Worm (Caenorhabditis elegans): ENCODE measurements around the gene Y75B7B.1.

Y75B7B.1 gene

DNA sequence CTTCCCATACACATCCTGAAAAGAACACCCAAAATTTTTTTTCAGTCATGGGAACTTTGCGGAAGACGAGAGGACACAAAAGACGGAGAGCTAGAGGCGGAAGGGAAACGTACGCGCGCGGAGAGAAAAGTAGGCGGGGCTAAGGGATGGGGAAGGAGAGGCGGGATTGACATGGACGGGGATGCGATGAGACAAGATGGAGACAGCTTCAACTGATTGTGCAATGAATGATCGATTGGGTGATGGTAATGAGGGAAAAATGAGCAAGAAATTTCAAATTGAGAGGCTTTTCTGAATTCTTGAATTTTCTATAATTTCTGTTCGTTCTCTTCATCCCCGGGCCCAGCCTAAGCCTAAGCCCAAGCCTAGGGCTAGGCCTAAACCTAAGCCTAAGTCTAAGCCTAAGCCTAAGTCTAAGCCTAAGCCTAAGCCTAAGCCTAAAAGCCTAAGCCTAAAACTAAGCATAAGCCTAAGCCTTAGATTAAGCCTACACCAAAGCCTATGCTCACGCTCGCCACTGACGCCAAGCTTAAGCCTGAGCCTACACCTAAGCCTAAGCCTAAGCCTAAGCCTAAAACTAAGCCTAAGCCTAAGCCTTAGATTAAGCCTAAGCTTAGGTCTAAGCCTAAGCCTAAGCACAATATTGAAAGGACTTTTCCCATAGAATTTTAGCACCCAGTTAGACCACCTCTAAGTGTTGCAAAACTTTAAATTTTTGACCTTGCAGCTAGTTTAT lies 34.2 kb upstream of the Y75B7B.1 start:
- TF ChIP-seq ceh-36 (tag; optimal IDR thresholded peaks at IDR 0.05): peak; percentile 90
- no peak for TF ChIP-seq tbx-37 (GFP tag; conservative IDR thresholded peaks at IDR 0.05)

DNA sequence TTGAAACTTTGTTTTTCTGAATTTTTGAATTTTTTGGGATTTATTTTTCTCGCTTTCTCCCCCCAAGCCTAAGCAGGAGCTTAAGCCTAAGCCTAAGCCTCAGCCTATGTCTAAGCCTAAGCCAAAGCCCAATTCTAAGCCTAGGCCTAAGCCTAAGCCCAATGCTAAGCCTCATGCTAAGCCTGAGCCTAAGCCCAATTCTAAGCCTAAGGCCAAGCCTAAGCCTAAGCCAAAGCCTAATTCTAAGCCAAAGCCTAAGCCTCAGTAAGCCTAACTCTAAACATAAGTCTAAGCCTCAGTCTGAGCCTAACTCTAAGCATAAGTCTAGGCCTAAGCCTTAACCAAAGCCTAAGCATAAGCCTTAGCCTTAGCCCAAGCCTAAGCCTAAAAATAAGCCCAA lies 28.3 kb upstream of the Y75B7B.1 start:
- TF ChIP-seq sea-1 (GFP tag; conservative IDR thresholded peaks at IDR 0.05) (no peak), ceh-36 (tag; optimal IDR thresholded peaks at IDR 0.05) (peak; percentile 73), flt-1 (GFP tag; IDR thresholded peaks at IDR 0.05) (no peak), ama-1 (optimal IDR thresholded peaks at IDR 0.05) (no peak)

DNA sequence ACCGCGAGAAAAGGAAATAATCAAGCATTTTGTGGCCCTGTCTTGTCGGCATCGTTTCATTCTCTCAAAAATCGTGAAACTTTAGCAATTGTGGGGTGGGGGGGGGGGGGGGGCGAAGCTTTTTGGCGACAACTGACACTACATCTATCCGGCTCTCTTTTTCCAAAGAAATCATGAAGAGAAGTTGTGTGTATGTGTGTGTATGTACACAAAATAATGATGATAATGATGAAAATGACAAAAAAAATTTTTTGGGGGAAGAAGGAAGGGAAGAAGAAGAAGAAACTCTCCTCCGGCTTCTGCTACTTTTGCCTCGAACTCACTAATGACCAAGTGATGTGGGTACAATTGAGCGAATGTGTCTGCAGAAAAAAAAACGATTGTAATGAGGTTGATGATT lies 27.7 kb upstream of the Y75B7B.1 start:
- TF ChIP-seq ceh-13 (GFP tag; optimal IDR thresholded peaks at IDR 0.05): no peak
- no peak for TF ChIP-seq pes-1 (GFP tag; IDR thresholded peaks at IDR 0.05)
- no peak for TF ChIP-seq ama-1 (optimal IDR thresholded peaks at IDR 0.05)

DNA sequence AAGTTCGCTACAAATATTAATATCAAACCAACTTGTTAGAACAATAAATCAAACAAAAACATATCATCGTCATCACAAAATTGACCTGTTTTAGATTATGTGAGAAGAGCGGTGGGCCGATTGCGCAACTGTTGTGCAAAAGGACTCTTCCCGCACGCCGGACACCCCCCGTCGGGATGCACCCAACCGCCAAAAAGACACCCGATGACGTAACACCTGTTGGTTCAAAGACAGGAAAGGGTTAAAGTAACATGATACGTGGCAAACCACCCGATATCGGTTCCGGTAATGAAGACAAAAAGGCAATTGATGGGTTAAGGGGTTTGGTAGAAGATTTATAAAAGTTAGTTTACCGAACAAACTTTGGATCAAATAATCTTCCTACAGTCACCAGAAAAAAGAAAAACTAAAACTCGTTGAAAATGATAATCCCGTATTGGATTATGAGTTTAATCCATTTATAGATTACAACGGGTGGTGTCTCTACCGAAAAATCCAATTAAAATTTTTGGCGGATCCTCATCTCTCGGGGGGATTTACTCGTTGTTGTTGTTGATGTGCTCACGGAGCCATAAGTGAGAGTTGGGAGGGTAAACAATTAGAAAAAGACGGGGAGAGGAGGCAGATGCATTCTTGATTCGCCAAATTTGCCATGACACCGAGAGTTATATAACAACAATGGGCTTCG lies 26.5 kb upstream of the Y75B7B.1 start:
- TF ChIP-seq tra-4 (tag; optimal IDR thresholded peaks at IDR 0.05) (no peak), sea-1 (GFP tag; conservative IDR thresholded peaks at IDR 0.05) (0 out of 2 replicates have a peak, but pooled peaks have one; percentile 34)

DNA sequence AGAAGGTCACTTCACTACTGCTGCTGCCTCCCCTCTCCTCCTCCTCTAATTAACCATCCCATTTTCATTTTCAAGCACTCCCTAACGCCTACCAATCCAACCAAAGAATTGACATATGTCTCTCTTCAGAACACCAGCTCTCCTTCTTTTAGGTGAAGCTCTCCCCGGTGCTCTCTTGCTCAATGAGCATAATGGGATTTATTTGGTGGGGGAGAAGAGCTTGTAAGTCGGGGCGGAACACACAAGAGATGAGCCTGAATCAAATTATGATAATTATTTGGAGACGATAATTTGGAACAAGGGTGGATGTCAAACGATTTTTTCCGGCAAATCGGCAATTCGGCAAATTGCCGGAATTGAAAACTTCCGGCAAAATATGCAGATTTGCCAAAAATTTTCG lies 17.9 kb upstream of the Y75B7B.1 start:
- TF ChIP-seq tbx-11 (GFP tag; IDR thresholded peaks at IDR 0.05): no peak
- TF ChIP-seq tbx-37 (GFP tag; conservative IDR thresholded peaks at IDR 0.05): no peak
- TF ChIP-seq ets-7 (tag; optimal IDR thresholded peaks at IDR 0.05): no peak
- no peak for TF ChIP-seq ama-1 (optimal IDR thresholded peaks at IDR 0.05)
- no peak for TF ChIP-seq F13C5.2 (tag; optimal IDR thresholded peaks at IDR 0.05)
- no peak for TF ChIP-seq ceh-36 (tag; optimal IDR thresholded peaks at IDR 0.05)
- TF ChIP-seq hnd-1 (tag; optimal IDR thresholded peaks at IDR 0.05): no peak
- no peak for TF ChIP-seq aly-1 (tag; optimal IDR thresholded peaks at IDR 0.05)
- TF ChIP-seq flt-1 (GFP tag; IDR thresholded peaks at IDR 0.05): no peak
- no peak for TF ChIP-seq sea-1 (GFP tag; conservative IDR thresholded peaks at IDR 0.05)
- no peak for TF ChIP-seq hmbx-1 (tag; optimal IDR thresholded peaks at IDR 0.05)
- no peak for TF ChIP-seq scrt-1 (GFP tag; IDR thresholded peaks at IDR 0.05)
- no peak for TF ChIP-seq ceh-13 (GFP tag; optimal IDR thresholded peaks at IDR 0.05)
- TF ChIP-seq B0310.2 (tag; optimal IDR thresholded peaks at IDR 0.05): no peak
- no peak for TF ChIP-seq tra-4 (tag; optimal IDR thresholded peaks at IDR 0.05)
- no peak for TF ChIP-seq pes-1 (GFP tag; IDR thresholded peaks at IDR 0.05)
- TF ChIP-seq hmg-4 (GFP tag; optimal IDR thresholded peaks at IDR 0.05): no peak

DNA sequence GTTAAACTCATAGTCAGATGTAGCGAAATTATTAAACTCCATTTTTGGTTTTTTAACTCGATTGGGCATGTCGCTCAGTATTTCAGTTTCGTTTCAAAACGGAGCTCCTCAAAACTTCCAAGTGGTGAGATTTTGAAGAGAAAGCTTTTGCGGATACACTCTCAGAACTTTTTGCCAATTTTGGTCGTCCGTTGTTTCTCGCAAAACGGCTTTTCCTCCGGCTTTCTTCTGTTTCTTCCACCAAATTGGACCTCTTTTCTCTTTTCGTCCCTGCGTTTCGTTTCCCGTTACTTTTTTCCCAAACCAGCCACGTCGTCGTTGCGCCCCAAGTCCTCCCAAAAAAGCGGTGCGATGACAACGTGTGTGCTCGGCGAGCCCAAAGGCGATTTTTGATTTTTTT lies 10.7 kb upstream of the Y75B7B.1 start, which contains the start of gene C39F7.1:
TSS of gene C39F7.1 (plus strand) at position 301 of the 400 bp plus-strand sequence.
- TF ChIP-seq pes-1 (GFP tag; IDR thresholded peaks at IDR 0.05): no peak
- TF ChIP-seq B0310.2 (tag; optimal IDR thresholded peaks at IDR 0.05): no peak
- TF ChIP-seq sea-1 (GFP tag; conservative IDR thresholded peaks at IDR 0.05): no peak
- no peak for TF ChIP-seq hnd-1 (tag; optimal IDR thresholded peaks at IDR 0.05)
- no peak for TF ChIP-seq ceh-36 (tag; optimal IDR thresholded peaks at IDR 0.05)
- no peak for TF ChIP-seq tra-4 (tag; optimal IDR thresholded peaks at IDR 0.05)
- TF ChIP-seq ets-7 (tag; optimal IDR thresholded peaks at IDR 0.05): no peak
- TF ChIP-seq hmbx-1 (tag; optimal IDR thresholded peaks at IDR 0.05): no peak
- no peak for TF ChIP-seq scrt-1 (GFP tag; IDR thresholded peaks at IDR 0.05)
- no peak for TF ChIP-seq hmg-4 (GFP tag; optimal IDR thresholded peaks at IDR 0.05)
- no peak for TF ChIP-seq tbx-11 (GFP tag; IDR thresholded peaks at IDR 0.05)
- TF ChIP-seq flt-1 (GFP tag; IDR thresholded peaks at IDR 0.05): no peak
- no peak for TF ChIP-seq tbx-37 (GFP tag; conservative IDR thresholded peaks at IDR 0.05)
- TF ChIP-seq F13C5.2 (tag; optimal IDR thresholded peaks at IDR 0.05): no peak
- no peak for TF ChIP-seq ceh-13 (GFP tag; optimal IDR thresholded peaks at IDR 0.05)
- TF ChIP-seq aly-1 (tag; optimal IDR thresholded peaks at IDR 0.05): no peak

DNA sequence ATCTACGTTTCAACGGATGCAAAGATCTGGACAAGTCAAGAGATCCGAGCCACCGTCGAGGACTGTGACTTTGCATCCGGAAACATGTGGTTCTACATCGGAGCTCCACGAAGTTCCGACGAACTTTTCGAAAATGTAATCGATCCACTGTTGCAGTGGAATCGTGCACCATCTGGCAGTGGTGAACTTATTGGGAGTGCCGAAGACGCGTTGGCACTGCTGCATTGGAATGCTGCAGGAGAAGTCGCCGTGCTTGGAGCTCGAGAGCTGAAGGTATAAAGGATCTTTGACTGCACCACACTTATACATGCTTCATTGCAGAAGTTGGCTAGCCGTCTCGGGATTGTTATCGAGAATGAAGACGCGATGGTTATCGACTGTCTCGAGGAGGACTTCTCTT lies 8.7 kb upstream of the Y75B7B.1 start:
- TF ChIP-seq tbx-37 (GFP tag; conservative IDR thresholded peaks at IDR 0.05) (no peak), tbx-11 (GFP tag; IDR thresholded peaks at IDR 0.05) (no peak), flt-1 (GFP tag; IDR thresholded peaks at IDR 0.05) (no peak), hnd-1 (tag; optimal IDR thresholded peaks at IDR 0.05) (no peak), sea-1 (GFP tag; conservative IDR thresholded peaks at IDR 0.05) (no peak), ama-1 (optimal IDR thresholded peaks at IDR 0.05) (no peak), B0310.2 (tag; optimal IDR thresholded peaks at IDR 0.05) (no peak), F13C5.2 (tag; optimal IDR thresholded peaks at IDR 0.05) (no peak), scrt-1 (GFP tag; IDR thresholded peaks at IDR 0.05) (no peak), pes-1 (GFP tag; IDR thresholded peaks at IDR 0.05) (no peak), ceh-36 (tag; optimal IDR thresholded peaks at IDR 0.05) (no peak), hmbx-1 (tag; optimal IDR thresholded peaks at IDR 0.05) (no peak), hmg-4 (GFP tag; optimal IDR thresholded peaks at IDR 0.05) (no peak), aly-1 (tag; optimal IDR thresholded peaks at IDR 0.05) (no peak), tra-4 (tag; optimal IDR thresholded peaks at IDR 0.05) (no peak), ceh-13 (GFP tag; optimal IDR thresholded peaks at IDR 0.05) (no peak), ets-7 (tag; optimal IDR thresholded peaks at IDR 0.05) (no peak)

Measured in whole organism, early embryonic.